Worm (Caenorhabditis elegans) whole organism, early embryonic: ENCODE measurements around the gene nas-10.

ENCODE experiments used
- aly-1 ChIP-seq: sonication (generic microtip); optimal IDR thresholded peaks from 2 replicates; lab custom pipeline; 2016; ENCODE audit warnings: missing genetic modification characterization, missing compliant biosample characterization
- ama-1 ChIP-seq: fragments of 150-350 bp; optimal IDR thresholded peaks from 2 replicates; lab custom pipeline; 2014
- ceh-13 ChIP-seq: fragments of 200-800 bp; sonication (Bioruptor generic); optimal IDR thresholded peaks from 2 replicates; lab custom pipeline; 2018; ENCODE audit warnings: mild to moderate bottlenecking, missing genetic modification characterization, missing compliant biosample characterization
- ceh-36 ChIP-seq: sonication (generic microtip); optimal IDR thresholded peaks from 2 replicates; lab custom pipeline; 2016; ENCODE audit warnings: missing genetic modification characterization, inconsistent platforms, missing compliant biosample characterization

DNA sequence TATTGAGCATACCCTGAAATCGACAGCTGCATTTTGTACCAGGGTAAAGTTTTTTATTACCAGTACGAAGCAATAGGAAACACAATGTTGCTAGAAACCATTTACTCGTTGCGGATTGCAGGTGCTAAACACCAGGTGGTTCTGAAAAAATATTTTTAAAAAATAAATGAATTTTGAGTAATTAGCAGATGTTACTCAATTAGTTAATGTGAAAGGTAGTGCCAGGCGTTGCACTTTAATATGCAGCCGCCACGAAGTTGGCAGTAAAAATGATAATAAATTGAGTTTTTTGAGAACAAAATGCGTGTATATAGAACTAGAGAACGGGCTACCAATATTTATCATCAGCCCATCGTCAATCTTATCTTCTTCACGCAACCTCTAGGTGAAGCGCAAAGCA lies 43.7 kb downstream of the nas-10 start, which contains the start of gene nstp-9:
- TF ChIP-seq ama-1 (no peak), ceh-36 (tag; lab: Kevin White, UChicago) (no peak), aly-1 (tag; lab: Kevin White, UChicago) (no peak), ceh-13 (no peak)
